Worm (Caenorhabditis elegans): Measurements from ENCODE around the gene gcs-1.

Gene gcs-1

DNA sequence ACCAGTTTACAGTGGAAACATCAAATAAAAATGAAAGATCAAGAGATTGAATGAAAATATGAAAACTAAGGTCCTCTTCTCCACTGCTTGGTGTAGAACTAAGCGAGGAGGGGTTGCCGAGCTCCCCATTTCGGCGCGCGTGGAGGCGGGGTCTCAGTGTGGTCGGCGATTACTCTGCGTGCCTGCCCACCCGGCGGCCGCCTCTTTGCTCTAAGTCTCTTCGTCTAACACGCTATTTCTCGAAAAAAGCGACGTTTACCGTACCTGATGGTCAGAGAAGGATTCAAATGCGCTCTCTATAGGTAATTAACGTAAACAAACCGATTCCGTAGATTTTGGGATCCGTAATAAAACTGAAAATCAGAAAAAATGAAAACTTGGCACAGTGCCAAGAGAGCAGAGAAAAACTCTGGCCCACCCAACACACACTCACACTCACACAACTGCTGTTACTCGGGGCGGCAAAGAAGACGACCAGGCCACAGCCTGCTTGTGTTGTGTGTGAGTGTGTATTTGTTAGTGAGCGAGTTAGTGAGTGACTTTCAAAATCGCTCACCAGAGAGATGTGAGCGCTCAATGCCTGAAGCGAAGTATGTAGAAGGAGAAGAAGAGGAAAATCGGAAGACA, 23.6 kb upstream of the gcs-1 start (continued):
- TF ChIP-seq T26A8.4 (GFP tag; IDR thresholded peaks at IDR 0.05) (no peak), lin-15B (tag; optimal IDR thresholded peaks at IDR 0.05) (no peak), nhr-10 (tag; optimal IDR thresholded peaks at IDR 0.05) (peak; percentile 15), nhr-76 (tag; optimal IDR thresholded peaks at IDR 0.05) (no peak), tag-97 (GFP tag; IDR thresholded peaks at IDR 0.05) (no peak), nhr-6 (tag; optimal IDR thresholded peaks at IDR 0.05) (no peak), spr-3 (GFP tag; optimal IDR thresholded peaks at IDR 0.05) (no peak), mes-2 (tag; optimal IDR thresholded peaks at IDR 0.05; ENCODE audit: poor library complexity, severe bottlenecking) (peak; percentile 68), ceh-82 (tag; optimal IDR thresholded peaks at IDR 0.05) (no peak), daf-19 (GFP tag; conservative IDR thresholded peaks at IDR 0.05) (peak; percentile 72; the same call in 1 of the 2 replicates), Y105C5A.15 (GFP tag; IDR thresholded peaks at IDR 0.05) (no peak), aly-2 (tag; optimal IDR thresholded peaks at IDR 0.05) (no peak), mep-1 (tag; optimal IDR thresholded peaks at IDR 0.05) (peak; percentile 89), nhr-41 (GFP tag; IDR thresholded peaks at IDR 0.05) (no peak), jun-1 (tag; optimal IDR thresholded peaks at IDR 0.05) (no peak), lin-29 (GFP tag; IDR thresholded peaks at IDR 0.05) (no peak), aha-1 (tag) (peak; percentile 97), ceh-20 (GFP tag; IDR thresholded peaks at IDR 0.05) (no peak), daf-16 (GFP tag; optimal IDR thresholded peaks at IDR 0.05) (peak in 1 of 2 experiments; percentile 26), daf-16 (tag; optimal IDR thresholded peaks at IDR 0.05) (peak; percentile 48), egl-43 (GFP tag; IDR thresholded peaks at IDR 0.05) (no peak), tra-1 (GFP tag; IDR thresholded peaks at IDR 0.05) (peak; percentile 53), T20F7.1 (GFP tag; optimal IDR thresholded peaks at IDR 0.05) (peak; percentile 52), Y48G9A.11 (GFP tag; IDR thresholded peaks at IDR 0.05) (no peak), mdt-29 (GFP tag; IDR thresholded peaks at IDR 0.05) (no peak), mdl-1 (tag; optimal IDR thresholded peaks at IDR 0.05) (peak; percentile 50 to 69), nhr-111 (GFP tag; optimal IDR thresholded peaks at IDR 0.05) (no peak), arid-1 (GFP tag; conservative IDR thresholded peaks at IDR 0.05) (peak; percentile 28; the same call in 1 of the 2 replicates), nhr-11 (tag; optimal IDR thresholded peaks at IDR 0.05) (peak; percentile 76), ceh-28 (tag; optimal IDR thresholded peaks at IDR 0.05) (no peak), saeg-2 (GFP tag; IDR thresholded peaks at IDR 0.05) (no peak), ceh-44 (GFP tag; IDR thresholded peaks at IDR 0.05) (no peak), php-3 (GFP tag; IDR thresholded peaks at IDR 0.05) (no peak), nhr-102 (tag; optimal IDR thresholded peaks at IDR 0.05) (peak; percentile 20), skn-1 (tag; optimal IDR thresholded peaks at IDR 0.05) (no peak), F49E8.2 (tag; optimal IDR thresholded peaks at IDR 0.05; ENCODE audit: borderline replicate concordance) (no peak), hif-1 (tag; optimal IDR thresholded peaks at IDR 0.05) (peak in 1 of 2 experiments; percentile 74), fkh-10 (GFP tag; optimal IDR thresholded peaks at IDR 0.05) (no peak), duxl-1 (tag; optimal IDR thresholded peaks at IDR 0.05; ENCODE audit: poor library complexity) (no peak), cey-2 (tag; optimal IDR thresholded peaks at IDR 0.05; ENCODE audit: borderline replicate concordance, insufficient read depth) (no peak), unc-62 (GFP tag; optimal IDR thresholded peaks at IDR 0.05 in 1 of 2) (no peak), unc-62 (tag; optimal IDR thresholded peaks at IDR 0.05) (no peak), Y5F2A.4 (GFP tag; optimal IDR thresholded peaks at IDR 0.05) (no peak), snpc-1.2 (GFP tag; IDR thresholded peaks at IDR 0.05) (0 out of 2 replicates have a peak, but pooled peaks have one; percentile 28), mxl-3 (GFP tag; optimal IDR thresholded peaks at IDR 0.05) (peak; percentile 5), nhr-28 (tag; optimal IDR thresholded peaks at IDR 0.05) (peak; percentile 63), pha-4 (GFP tag; IDR thresholded peaks at IDR 0.05) (no peak), pha-4 (tag; optimal IDR thresholded peaks at IDR 0.05) (no peak), zip-2 (tag; optimal IDR thresholded peaks at IDR 0.05) (no peak), snpc-4 (tag; optimal IDR thresholded peaks at IDR 0.05) (no peak), ceh-32 (tag; optimal IDR thresholded peaks at IDR 0.05; ENCODE audit: poor library complexity) (peak; percentile 7)

All from whole organism, L4 larva.